Worm (Caenorhabditis elegans): Measurements from ENCODE around the gene clp-1.

ce11 chrIII:8022077-8022476, 42.3 kb downstream of the clp-1 start, which contains the start of gene F44B9.2:
- TF ChIP-seq pqm-1 (tag; optimal IDR thresholded peaks at IDR 0.05) (no peak), pat-9 (tag; optimal IDR thresholded peaks at IDR 0.05) (peak; percentile 5), pag-3 (tag; optimal IDR thresholded peaks at IDR 0.05; ENCODE audit: borderline replicate concordance) (no peak), fkh-10 (GFP tag; optimal IDR thresholded peaks at IDR 0.05) (no peak), unc-42 (tag; optimal IDR thresholded peaks at IDR 0.05) (no peak), nhr-11 (tag; optimal IDR thresholded peaks at IDR 0.05) (no peak), dve-1 (tag; optimal IDR thresholded peaks at IDR 0.05) (no peak), pha-2 (tag; optimal IDR thresholded peaks at IDR 0.05) (no peak), elt-2 (tag; optimal IDR thresholded peaks at IDR 0.05) (no peak), dmd-4 (tag; optimal IDR thresholded peaks at IDR 0.05; ENCODE audit: borderline replicate concordance) (no peak), unc-55 (GFP tag; optimal IDR thresholded peaks at IDR 0.05) (no peak)
